Fruit fly (Drosophila melanogaster): ENCODE data around the gene CG12093.

Gene CG12093

dm6 chr3L:2805956-2806527 is 32.2 kb upstream of the CG12093 start (continued):
- TF ChIP-seq Gug (GFP tag; IDR thresholded peaks at IDR 0.05) (peak; percentile 83), CG9139 (GFP tag; optimal IDR thresholded peaks at IDR 0.05) (no peak), Sox15 (GFP tag; optimal IDR thresholded peaks at IDR 0.05) (peak; percentile 35), Eip93F (GFP tag; optimal IDR thresholded peaks at IDR 0.05) (peak; percentile 10), CG11902 (GFP tag; optimal IDR thresholded peaks at IDR 0.05) (peak; percentile 73), CG6163 (GFP tag; IDR thresholded peaks at IDR 0.05) (peak; percentile 93), dac (GFP tag; optimal IDR thresholded peaks at IDR 0.05) (no peak), CG11762 (GFP tag; optimal IDR thresholded peaks at IDR 0.05; ENCODE audit: insufficient read depth) (peak; percentile 49), fkh (GFP tag; optimal IDR thresholded peaks at IDR 0.05) (peak; percentile 79), CG6808 (GFP tag; optimal IDR thresholded peaks at IDR 0.05) (no peak), salr (GFP tag; optimal IDR thresholded peaks at IDR 0.05) (no peak), CG31627 (GFP tag; optimal IDR thresholded peaks at IDR 0.05) (peak; percentile 60), Eip78C (GFP tag) (peak; percentile 89), Ets21C (GFP tag; optimal IDR thresholded peaks at IDR 0.05) (peak; percentile 62), esn (GFP tag; optimal IDR thresholded peaks at IDR 0.05) (peak; percentile 79), acj6 (GFP tag; optimal IDR thresholded peaks at IDR 0.05) (peak; percentile 53), Smox (GFP tag; optimal IDR thresholded peaks at IDR 0.05) (peak; percentile 57), CG16779 (tag; optimal IDR thresholded peaks at IDR 0.05) (no peak), CG3919 (GFP tag; optimal IDR thresholded peaks at IDR 0.05) (peak; percentile 83), CG3032 (tag; optimal IDR thresholded peaks at IDR 0.05) (peak; percentile 51), Sox102F (GFP tag; optimal IDR thresholded peaks at IDR 0.05) (peak; percentile 60), Ets96B (tag; optimal IDR thresholded peaks at IDR 0.05) (peak; percentile 18), dsx (GFP tag; optimal IDR thresholded peaks at IDR 0.05; ENCODE audit: poor library complexity, severe bottlenecking) (peak; percentile 18)

dm6 chr3L:2805137-2805955 is 31.5 kb upstream of the CG12093 start:
- TF ChIP-seq svp (GFP tag), result no peak
- peak; percentile 14 for TF ChIP-seq achi (GFP tag; optimal IDR thresholded peaks at IDR 0.05)
- no peak for TF ChIP-seq acj6 (GFP tag; optimal IDR thresholded peaks at IDR 0.05)
- no peak for TF ChIP-seq CG3919 (GFP tag; optimal IDR thresholded peaks at IDR 0.05)
- no peak for TF ChIP-seq fd85E (GFP tag; optimal IDR thresholded peaks at IDR 0.05)
- TF ChIP-seq Met (GFP tag; optimal IDR thresholded peaks at IDR 0.05), result no peak
- TF ChIP-seq CG6276 (GFP tag; optimal IDR thresholded peaks at IDR 0.05), result peak; percentile 63
- no peak for TF ChIP-seq fd59A (GFP tag; optimal IDR thresholded peaks at IDR 0.05)
- TF ChIP-seq Lpt (GFP tag; optimal IDR thresholded peaks at IDR 0.05), result no peak
- no peak for TF ChIP-seq CG8319 (GFP tag; optimal IDR thresholded peaks at IDR 0.05)
- peak; percentile 1 for TF ChIP-seq CG32006 (GFP tag; optimal IDR thresholded peaks at IDR 0.05)
- TF ChIP-seq CG7368 (GFP tag; optimal IDR thresholded peaks at IDR 0.05), result no peak
- peak in 1 of 2 experiments; percentile 7 for TF ChIP-seq salr (GFP tag; optimal IDR thresholded peaks at IDR 0.05)
- TF ChIP-seq Sox102F (GFP tag; optimal IDR thresholded peaks at IDR 0.05), result no peak
- TF ChIP-seq OdsH (GFP tag; optimal IDR thresholded peaks at IDR 0.05), result no peak
- no peak for TF ChIP-seq Eip75B (GFP tag; optimal IDR thresholded peaks at IDR 0.05)
- peak; percentile 74 to 79 for TF ChIP-seq ss (GFP tag; optimal IDR thresholded peaks at IDR 0.05)
- TF ChIP-seq CG3032 (tag; optimal IDR thresholded peaks at IDR 0.05), result peak; percentile 12
- peak; percentile 55 for TF ChIP-seq CG10669 (GFP tag; optimal IDR thresholded peaks at IDR 0.05)
- TF ChIP-seq dac (GFP tag; optimal IDR thresholded peaks at IDR 0.05), result no peak
- no peak for TF ChIP-seq CG11762 (GFP tag; optimal IDR thresholded peaks at IDR 0.05; ENCODE audit: insufficient read depth)
- TF ChIP-seq CG6163 (GFP tag; IDR thresholded peaks at IDR 0.05), result peak; percentile 78
- peak; percentile 25 for TF ChIP-seq spab (GFP tag; optimal IDR thresholded peaks at IDR 0.05)
- TF ChIP-seq cyc (GFP tag; optimal IDR thresholded peaks at IDR 0.05), result no peak
- TF ChIP-seq fkh (GFP tag; optimal IDR thresholded peaks at IDR 0.05), result no peak
- TF ChIP-seq CG16779 (tag; optimal IDR thresholded peaks at IDR 0.05), result peak; percentile 50
- TF ChIP-seq Ets21C (GFP tag; optimal IDR thresholded peaks at IDR 0.05), result no peak
- no peak for TF ChIP-seq dsx (GFP tag; optimal IDR thresholded peaks at IDR 0.05; ENCODE audit: poor library complexity, severe bottlenecking)
- no peak for TF ChIP-seq CG10631 (GFP tag; optimal IDR thresholded peaks at IDR 0.05)
- no peak for TF ChIP-seq Gug (GFP tag; IDR thresholded peaks at IDR 0.05)
- no peak for TF ChIP-seq Eip93F (GFP tag; optimal IDR thresholded peaks at IDR 0.05)
- no peak for TF ChIP-seq CG8632 (GFP tag; optimal IDR thresholded peaks at IDR 0.05)
- TF ChIP-seq CG11294 (GFP tag; IDR thresholded peaks at IDR 0.05), result no peak
- peak; percentile 3 for TF ChIP-seq pdm3 (GFP tag; optimal IDR thresholded peaks at IDR 0.05)
- TF ChIP-seq esn (GFP tag; optimal IDR thresholded peaks at IDR 0.05), result no peak
- TF ChIP-seq topi (GFP tag; optimal IDR thresholded peaks at IDR 0.05), result no peak
- TF ChIP-seq vri (GFP tag; optimal IDR thresholded peaks at IDR 0.05), result peak; percentile 71
- TF ChIP-seq CG9139 (GFP tag; optimal IDR thresholded peaks at IDR 0.05), result peak; percentile 55
